Fruit fly (Drosophila melanogaster) whole organism, prepupa: ENCODE data around the gene CG31792.

Experiments used
- CG11902 ChIP-seq: fragments of 200-800 bp; sonication (Bioruptor generic); optimal IDR thresholded peaks from 3 replicates; lab custom pipeline; 2016; ENCODE audit warnings: missing biosample characterization, missing genetic modification characterization
- CG15336 ChIP-seq: fragments of 200-800 bp; sonication (Bioruptor generic); IDR thresholded peaks from 2 replicates; pipeline ENCODE4 v1.3.6; 2022; ENCODE audit warnings: missing biosample characterization, missing genetic modification characterization
- CG16779 ChIP-seq: fragments of 200-800 bp; sonication (Bioruptor generic); optimal IDR thresholded peaks from 3 replicates; lab custom pipeline; 2017; ENCODE audit warnings: missing biosample characterization, mild to moderate bottlenecking, missing genetic modification characterization
- CG6808 ChIP-seq: fragments of 200-800 bp; sonication (Bioruptor generic); optimal IDR thresholded peaks from 3 replicates; lab custom pipeline; 2017; ENCODE audit warnings: missing biosample characterization, missing genetic modification characterization, mild to moderate bottlenecking, moderate library complexity, missing genetic modification reagents
- CG8119 ChIP-seq: fragments of 200-800 bp; sonication (Bioruptor generic); IDR thresholded peaks from 3 replicates; pipeline ENCODE4 v1.3.6; 2022; ENCODE audit warnings: missing biosample characterization, missing genetic modification characterization
- CG8319 ChIP-seq: fragments of 200-800 bp; sonication (Bioruptor generic); optimal IDR thresholded peaks from 3 replicates; lab custom pipeline; 2016; ENCODE audit warnings: missing biosample characterization, missing genetic modification characterization
- CG8632 ChIP-seq: fragments of 200-800 bp; sonication (Bioruptor generic); optimal IDR thresholded peaks from 3 replicates; lab custom pipeline; 2016; ENCODE audit warnings: missing biosample characterization, missing genetic modification characterization
- CG9139 ChIP-seq: fragments of 200-800 bp; sonication (Bioruptor generic); optimal IDR thresholded peaks from 3 replicates; lab custom pipeline; 2017; ENCODE audit warnings: missing biosample characterization, mild to moderate bottlenecking, missing genetic modification characterization
- OdsH ChIP-seq: fragments of 200-800 bp; sonication (Bioruptor generic); optimal IDR thresholded peaks from 3 replicates; lab custom pipeline; 2016; ENCODE audit warnings: missing biosample characterization, missing genetic modification characterization
- Sox14 ChIP-seq: fragments of 200-800 bp; sonication (Bioruptor generic); optimal IDR thresholded peaks from 3 replicates; lab custom pipeline; 2016; ENCODE audit warnings: missing biosample characterization, missing genetic modification characterization
- achi ChIP-seq: fragments of 200-800 bp; sonication (Bioruptor generic); optimal IDR thresholded peaks from 3 replicates; lab custom pipeline; 2016; ENCODE audit warnings: missing biosample characterization, missing genetic modification characterization
- lz ChIP-seq: fragments of 200-800 bp; sonication (Bioruptor generic); optimal IDR thresholded peaks from 3 replicates; lab custom pipeline; 2016; ENCODE audit warnings: missing biosample characterization, missing genetic modification characterization
- salr ChIP-seq, 2 experiments: fragments of 200-800 bp; sonication (Bioruptor generic); optimal IDR thresholded peaks; 3 replicates each; lab custom pipeline; 2016 to 2018; ENCODE audit warnings: missing biosample characterization in 2 of 2, missing genetic modification characterization in 2 of 2, mild to moderate bottlenecking in 1 of 2
- topi ChIP-seq: fragments of 200-800 bp; sonication (Bioruptor generic); optimal IDR thresholded peaks from 3 replicates; lab custom pipeline; 2016; ENCODE audit warnings: missing biosample characterization, missing genetic modification characterization

DNA sequence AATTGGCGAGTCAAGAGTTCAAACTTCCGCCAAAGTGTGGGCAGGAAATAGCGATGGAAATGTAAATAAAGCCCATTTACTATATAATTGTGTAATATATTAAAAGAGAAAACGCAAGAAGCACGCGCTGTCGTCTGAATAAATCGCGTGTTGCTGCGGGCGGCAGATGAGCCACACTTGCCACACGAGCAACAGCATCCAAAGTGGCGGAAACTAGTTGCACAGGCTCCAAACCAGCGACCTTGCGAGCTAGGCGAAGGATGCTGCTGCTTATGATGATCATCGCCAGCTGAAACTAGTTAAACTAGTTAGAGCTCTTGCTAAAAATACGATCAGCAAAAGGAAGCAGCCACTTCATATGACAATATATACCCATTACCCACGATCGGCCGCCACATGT lies 17.8 kb upstream of the CG31792 start:
- no peak for TF ChIP-seq topi (GFP tag; lab: Kevin White, UChicago)
- TF ChIP-seq salr (GFP tag; optimal IDR thresholded peaks at IDR 0.05; lab: Kevin White, UChicago), result no peak
- TF ChIP-seq CG8632 (GFP tag; lab: Kevin White, UChicago), result no peak
- no peak for TF ChIP-seq Sox14
- TF ChIP-seq CG8319 (GFP tag; lab: Kevin White, UChicago), result no peak
- no peak for TF ChIP-seq CG16779 (tag; lab: Kevin White, UChicago)
- TF ChIP-seq OdsH, result no peak
- no peak for TF ChIP-seq achi (GFP tag; lab: Kevin White, UChicago)
- no peak for TF ChIP-seq CG9139
- TF ChIP-seq CG11902 (GFP tag; lab: Kevin White, UChicago), result no peak
- TF ChIP-seq CG8119, result no peak
- TF ChIP-seq CG6808 (GFP tag; lab: Kevin White, UChicago), result no peak
- TF ChIP-seq CG15336 (GFP tag; lab: Robert Waterston, UW), result no peak
- no peak for TF ChIP-seq lz (GFP tag; lab: Kevin White, UChicago)
